Fruit fly (Drosophila melanogaster): ENCODE results near the gene CG5611.

DNA sequence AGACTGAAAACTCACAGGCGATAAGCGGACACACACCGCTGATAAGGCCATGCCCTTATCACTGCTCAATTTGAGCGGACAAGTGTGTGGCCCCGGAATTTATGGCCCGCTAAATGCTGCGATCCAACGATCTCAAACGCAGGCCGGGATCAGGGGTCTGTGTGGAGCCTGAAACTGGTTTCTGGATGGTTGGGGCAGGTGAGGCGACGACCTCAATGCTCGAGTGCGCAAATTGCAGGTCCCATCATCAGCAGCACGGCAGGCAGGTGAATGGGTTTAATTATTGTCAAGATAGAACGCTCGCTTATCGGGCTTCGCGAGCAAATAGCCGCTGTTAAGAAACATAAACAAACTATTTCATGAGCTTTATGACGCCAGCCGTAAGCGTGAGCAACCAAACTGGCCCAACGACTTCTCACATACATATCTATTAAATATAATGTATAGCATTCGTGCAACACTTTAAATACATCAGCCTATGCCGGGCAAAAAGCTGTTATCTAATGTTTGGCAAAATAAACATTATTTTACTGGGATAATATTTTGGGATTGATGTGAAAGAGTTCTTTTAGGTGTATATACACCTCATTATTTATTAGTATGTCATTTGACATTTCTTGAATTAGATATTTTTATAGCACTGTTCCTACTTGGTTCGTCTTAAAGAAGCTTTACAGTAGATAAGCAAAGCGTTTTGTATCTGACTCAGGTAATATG, 30.2 kb downstream of the CG5611 start:
- TF ChIP-seq EcR (GFP tag; optimal IDR thresholded peaks at IDR 0.05): peak; percentile 82
- no peak for TF ChIP-seq Snoo (tag; optimal IDR thresholded peaks at IDR 0.05)
- no peak for TF ChIP-seq CG9948 (tag; optimal IDR thresholded peaks at IDR 0.05)
- TF ChIP-seq CG13204 (GFP tag; optimal IDR thresholded peaks at IDR 0.05): no peak
- no peak for TF ChIP-seq D1 (tag; optimal IDR thresholded peaks at IDR 0.05)
- TF ChIP-seq gl (tag; optimal IDR thresholded peaks at IDR 0.05): no peak
- TF ChIP-seq CG4496 (GFP tag; IDR thresholded peaks at IDR 0.05): no peak
- no peak for TF ChIP-seq Pif1A (GFP tag; optimal IDR thresholded peaks at IDR 0.05)
- TF ChIP-seq CG34367 (tag; optimal IDR thresholded peaks at IDR 0.05): no peak
- TF ChIP-seq Pif1B (GFP tag; optimal IDR thresholded peaks at IDR 0.05): no peak
- no peak for TF ChIP-seq CG12605 (GFP tag; IDR thresholded peaks at IDR 0.05)
- TF ChIP-seq CG15710 (tag; optimal IDR thresholded peaks at IDR 0.05): peak; percentile 15

Measured in whole organism, pupa.